Worm (Caenorhabditis elegans): ENCODE results near the gene ora-1.

Gene ora-1

DNA sequence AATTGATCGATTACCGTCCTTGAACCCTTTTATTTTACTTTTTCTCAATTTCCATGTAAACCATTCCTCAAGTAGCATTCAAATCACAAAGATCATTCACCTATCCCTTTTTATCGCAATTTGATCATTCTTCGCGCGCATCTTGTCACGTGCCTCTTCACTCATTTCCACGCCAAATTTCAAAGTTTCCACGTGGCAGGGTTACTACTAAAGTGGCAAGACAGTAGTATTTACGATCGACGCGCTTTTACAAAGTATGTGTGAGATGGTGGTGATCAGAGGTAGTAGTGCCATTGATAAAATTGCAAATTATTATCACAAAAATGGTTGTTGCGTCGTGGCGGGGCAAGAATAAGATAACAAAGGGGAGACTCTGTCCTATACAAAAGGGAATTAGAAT is 50.7 kb downstream of the ora-1 start (continued):
- no peak for TF ChIP-seq eor-1 (tag; optimal IDR thresholded peaks at IDR 0.05)
